Worm (Caenorhabditis elegans) whole organism, L2 larva: ENCODE results near the gene tbc-8.

Experiments
- ZK546.5 ChIP-seq: sonication (generic microtip); optimal IDR thresholded peaks from 2 replicates; lab custom pipeline; 2017; ENCODE audit warnings: missing biosample characterization, missing genetic modification characterization
- ama-1 ChIP-seq: fragments of 150-350 bp; optimal IDR thresholded peaks from 2 replicates; lab custom pipeline; 2018; ENCODE audit warnings: inconsistent platforms
- ceh-82 ChIP-seq: fragments of 150-350 bp; optimal IDR thresholded peaks from 2 replicates; lab custom pipeline; 2014; ENCODE audit warnings: missing biosample characterization, missing genetic modification characterization
- dmd-4 ChIP-seq: sonication (generic microtip); optimal IDR thresholded peaks from 2 replicates; lab custom pipeline; 2017; ENCODE audit warnings: missing biosample characterization, missing genetic modification characterization
- elt-3 ChIP-seq: sonication (generic microtip); optimal IDR thresholded peaks from 2 replicates; lab custom pipeline; 2017; ENCODE audit warnings: missing biosample characterization, missing genetic modification characterization
- lsy-2 ChIP-seq, 2 experiments: fragments of 150-350 bp in 1 of 2; sonication (generic microtip) in 1 of 2; optimal IDR thresholded peaks; 2 replicates each; lab custom pipeline; 2014 to 2017; ENCODE audit warnings: missing biosample characterization in 2 of 2, missing genetic modification characterization in 2 of 2
- nhr-11 ChIP-seq: fragments of 150-350 bp; optimal IDR thresholded peaks from 2 replicates; lab custom pipeline; 2014; ENCODE audit warnings: missing biosample characterization, missing genetic modification characterization
- nhr-21 ChIP-seq: fragments of 150-350 bp; optimal IDR thresholded peaks from 2 replicates; lab custom pipeline; 2014; ENCODE audit warnings: missing biosample characterization, missing genetic modification characterization
- nhr-237 ChIP-seq: fragments of 150-350 bp; optimal IDR thresholded peaks from 2 replicates; lab custom pipeline; 2014; ENCODE audit warnings: missing biosample characterization, missing genetic modification characterization
- sem-4 ChIP-seq: fragments of 150-350 bp; optimal IDR thresholded peaks from 2 replicates; lab custom pipeline; 2014; ENCODE audit warnings: missing biosample characterization, missing genetic modification reagents, missing genetic modification characterization
- snpc-4 ChIP-seq: fragments of 150-350 bp; optimal IDR thresholded peaks from 2 replicates; lab custom pipeline; 2014; ENCODE audit warnings: missing biosample characterization, missing genetic modification characterization
- unc-39 ChIP-seq: fragments of 150-350 bp; optimal IDR thresholded peaks from 2 replicates; lab custom pipeline; 2014; ENCODE audit warnings: missing biosample characterization, missing genetic modification characterization

ce11 chrIII:10347049-10347448, 17.7 kb upstream of the tbc-8 start, which contains the start of gene tbx-8:
- TF ChIP-seq nhr-237 (no peak), snpc-4 (tag; lab: Kevin White, UChicago) (no peak), dmd-4 (tag; lab: Kevin White, UChicago) (no peak), lsy-2 (tag; optimal IDR thresholded peaks at IDR 0.05; lab: Kevin White, UChicago) (no peak), unc-39 (tag; lab: Kevin White, UChicago) (no peak), elt-3 (no peak), sem-4 (no peak), nhr-21 (tag; lab: Kevin White, UChicago) (no peak), nhr-11 (tag; lab: Kevin White, UChicago) (no peak), ZK546.5 (tag; lab: Kevin White, UChicago) (no peak), ceh-82 (tag; lab: Kevin White, UChicago) (no peak), ama-1 (no peak)
